Fruit fly (Drosophila melanogaster): ENCODE results near the gene CG17776.

The CG17776 gene

dm6 chrX:2218455-2218854 lies 33.9 kb downstream of the CG17776 start:
- TF ChIP-seq CG12768 (GFP tag; optimal IDR thresholded peaks at IDR 0.05) (no peak), cnc (optimal IDR thresholded peaks at IDR 0.05) (no peak), Clk (GFP tag; optimal IDR thresholded peaks at IDR 0.05) (no peak), CG7101 (tag; optimal IDR thresholded peaks at IDR 0.05) (no peak), cic (GFP tag; optimal IDR thresholded peaks at IDR 0.05) (no peak), CG14711 (tag; optimal IDR thresholded peaks at IDR 0.05) (no peak), CG11617 (GFP tag; optimal IDR thresholded peaks at IDR 0.05) (no peak), CG5204 (GFP tag; optimal IDR thresholded peaks at IDR 0.05) (no peak), Crg-1 (GFP tag; optimal IDR thresholded peaks at IDR 0.05) (no peak), Hr96 (GFP tag; optimal IDR thresholded peaks at IDR 0.05) (no peak), ovo (GFP tag; optimal IDR thresholded peaks at IDR 0.05) (no peak), tj (GFP tag; optimal IDR thresholded peaks at IDR 0.05) (no peak), kay (GFP tag; ENCODE audit: borderline replicate concordance) (no peak), toe (GFP tag; optimal IDR thresholded peaks at IDR 0.05) (no peak), pad (GFP tag; optimal IDR thresholded peaks at IDR 0.05) (no peak), CG33017 (tag; optimal IDR thresholded peaks at IDR 0.05) (no peak), CG1620 (GFP tag; optimal IDR thresholded peaks at IDR 0.05) (no peak)

- TF ChIP-seq CG11617 (GFP tag; optimal IDR thresholded peaks at IDR 0.05) (no peak), CG12768 (GFP tag; optimal IDR thresholded peaks at IDR 0.05) (no peak), Mnt (GFP tag; optimal IDR thresholded peaks at IDR 0.05) (no peak), Clk (GFP tag; optimal IDR thresholded peaks at IDR 0.05) (no peak), Hr96 (GFP tag; optimal IDR thresholded peaks at IDR 0.05) (no peak), CG7045 (GFP tag; optimal IDR thresholded peaks at IDR 0.05) (no peak), CG5204 (GFP tag; optimal IDR thresholded peaks at IDR 0.05) (no peak), toe (GFP tag; optimal IDR thresholded peaks at IDR 0.05) (no peak), CG33017 (tag; optimal IDR thresholded peaks at IDR 0.05) (no peak), Crg-1 (GFP tag; optimal IDR thresholded peaks at IDR 0.05) (no peak), cic (GFP tag; optimal IDR thresholded peaks at IDR 0.05) (no peak), bab1 (GFP tag; optimal IDR thresholded peaks at IDR 0.05) (no peak), pad (GFP tag; optimal IDR thresholded peaks at IDR 0.05) (no peak), CG1620 (GFP tag; optimal IDR thresholded peaks at IDR 0.05) (no peak), CG14711 (tag; optimal IDR thresholded peaks at IDR 0.05) (no peak), CG7101 (tag; optimal IDR thresholded peaks at IDR 0.05) (no peak), ovo (GFP tag; optimal IDR thresholded peaks at IDR 0.05) (no peak), kay (GFP tag; ENCODE audit: borderline replicate concordance) (no peak), tj (GFP tag; optimal IDR thresholded peaks at IDR 0.05) (no peak), cnc (optimal IDR thresholded peaks at IDR 0.05) (no peak)
Observed at dm6 chrX:2219246-2219645, 34.7 kb downstream of the CG17776 start.

dm6 chrX:2219899-2220298 lies 35.4 kb downstream of the CG17776 start:
- TF ChIP-seq Clk (GFP tag; optimal IDR thresholded peaks at IDR 0.05) = no peak
- TF ChIP-seq tj (GFP tag; optimal IDR thresholded peaks at IDR 0.05) = no peak
- TF ChIP-seq CG14711 (tag; optimal IDR thresholded peaks at IDR 0.05) = no peak
- no peak for TF ChIP-seq Mnt (GFP tag; optimal IDR thresholded peaks at IDR 0.05)
- no peak for TF ChIP-seq Hr96 (GFP tag; optimal IDR thresholded peaks at IDR 0.05)
- TF ChIP-seq ovo (GFP tag; optimal IDR thresholded peaks at IDR 0.05) = no peak
- no peak for TF ChIP-seq bab1 (GFP tag; optimal IDR thresholded peaks at IDR 0.05)
- no peak for TF ChIP-seq CG7101 (tag; optimal IDR thresholded peaks at IDR 0.05)
- TF ChIP-seq CG11617 (GFP tag; optimal IDR thresholded peaks at IDR 0.05) = no peak
- no peak for TF ChIP-seq CG33017 (tag; optimal IDR thresholded peaks at IDR 0.05)
- no peak for TF ChIP-seq Crg-1 (GFP tag; optimal IDR thresholded peaks at IDR 0.05)
- TF ChIP-seq pad (GFP tag; optimal IDR thresholded peaks at IDR 0.05) = no peak
- TF ChIP-seq toe (GFP tag; optimal IDR thresholded peaks at IDR 0.05) = no peak
- no peak for TF ChIP-seq cnc (optimal IDR thresholded peaks at IDR 0.05)

- TF ChIP-seq cnc (optimal IDR thresholded peaks at IDR 0.05) (no peak), CG12768 (GFP tag; optimal IDR thresholded peaks at IDR 0.05) (no peak), toe (GFP tag; optimal IDR thresholded peaks at IDR 0.05) (no peak), ovo (GFP tag; optimal IDR thresholded peaks at IDR 0.05) (no peak), Clk (GFP tag; optimal IDR thresholded peaks at IDR 0.05) (no peak), bab1 (GFP tag; optimal IDR thresholded peaks at IDR 0.05) (no peak), kay (GFP tag; ENCODE audit: borderline replicate concordance) (no peak), CG33017 (tag; optimal IDR thresholded peaks at IDR 0.05) (no peak), CG1620 (GFP tag; optimal IDR thresholded peaks at IDR 0.05) (no peak), Mnt (GFP tag; optimal IDR thresholded peaks at IDR 0.05) (no peak), CG5204 (GFP tag; optimal IDR thresholded peaks at IDR 0.05) (no peak), Hr96 (GFP tag; optimal IDR thresholded peaks at IDR 0.05) (no peak), tj (GFP tag; optimal IDR thresholded peaks at IDR 0.05) (no peak), Crg-1 (GFP tag; optimal IDR thresholded peaks at IDR 0.05) (no peak), CG7101 (tag; optimal IDR thresholded peaks at IDR 0.05) (no peak), CG7045 (GFP tag; optimal IDR thresholded peaks at IDR 0.05) (no peak), CG14711 (tag; optimal IDR thresholded peaks at IDR 0.05) (no peak), CG11617 (GFP tag; optimal IDR thresholded peaks at IDR 0.05) (no peak)
Observed at dm6 chrX:2221598-2221997, 37.1 kb downstream of the CG17776 start.

- peak; percentile 92 for TF ChIP-seq CG7101 (tag; optimal IDR thresholded peaks at IDR 0.05)
- TF ChIP-seq tj (GFP tag; optimal IDR thresholded peaks at IDR 0.05) = peak; percentile 86
- peak; percentile 87 for TF ChIP-seq Mnt (GFP tag; optimal IDR thresholded peaks at IDR 0.05)
- TF ChIP-seq pad (GFP tag; optimal IDR thresholded peaks at IDR 0.05) = peak; percentile 92
- TF ChIP-seq bab1 (GFP tag; optimal IDR thresholded peaks at IDR 0.05) = peak; percentile 97
- peak; percentile 74 for TF ChIP-seq CG33017 (tag; optimal IDR thresholded peaks at IDR 0.05)
- TF ChIP-seq ovo (GFP tag; optimal IDR thresholded peaks at IDR 0.05) = peak; percentile 41
- no peak for TF ChIP-seq CG5204 (GFP tag; optimal IDR thresholded peaks at IDR 0.05)
- TF ChIP-seq Hr96 (GFP tag; optimal IDR thresholded peaks at IDR 0.05) = peak; percentile 96
- TF ChIP-seq cnc (optimal IDR thresholded peaks at IDR 0.05) = no peak
- peak; percentile 90 for TF ChIP-seq toe (GFP tag; optimal IDR thresholded peaks at IDR 0.05)
- peak; percentile 74 for TF ChIP-seq Crg-1 (GFP tag; optimal IDR thresholded peaks at IDR 0.05)
- peak; percentile 82 for TF ChIP-seq cic (GFP tag; optimal IDR thresholded peaks at IDR 0.05)
- peak; percentile 89 for TF ChIP-seq CG12768 (GFP tag; optimal IDR thresholded peaks at IDR 0.05)
- peak; percentile 89 for TF ChIP-seq CG14711 (tag; optimal IDR thresholded peaks at IDR 0.05)
- peak; percentile 91 for TF ChIP-seq CG11617 (GFP tag; optimal IDR thresholded peaks at IDR 0.05)
- peak; percentile 96 for TF ChIP-seq CG1620 (GFP tag; optimal IDR thresholded peaks at IDR 0.05)
- no peak for TF ChIP-seq kay (GFP tag; ENCODE audit: borderline replicate concordance)
- TF ChIP-seq Clk (GFP tag; optimal IDR thresholded peaks at IDR 0.05) = peak; percentile 81
- TF ChIP-seq CG7045 (GFP tag; optimal IDR thresholded peaks at IDR 0.05) = peak; percentile 84
Observed at dm6 chrX:2222181-2222790, 37.8 kb downstream of the CG17776 start, which contains the start of gene Vinc. Gene Vinc (minus strand): TSS chrX:2222567.
